Fruit fly (Drosophila melanogaster): ENCODE measurements around the gene ssx.

- TF ChIP-seq eg (GFP tag; IDR thresholded peaks at IDR 0.05) = no peak
- TF ChIP-seq Lpt (GFP tag; optimal IDR thresholded peaks at IDR 0.05) = no peak
- TF ChIP-seq Ets96B (tag; optimal IDR thresholded peaks at IDR 0.05) = no peak
Observed at dm6 chrX:1414269-1414668, 43.9 kb downstream of the ssx start.

Measured in whole organism, prepupa.